Fruit fly (Drosophila melanogaster) whole organism, embryonic: ENCODE results near the gene CG31778.

ENCODE experiments used
- Atf-2 ChIP-seq: fragments of 200-800 bp; sonication (Bioruptor generic); optimal IDR thresholded peaks from 2 replicates; lab custom pipeline; 2016; ENCODE audit warnings: missing biosample characterization, missing genetic modification characterization
- Atf3 ChIP-seq: fragments of 200-800 bp; sonication (Bioruptor generic); optimal IDR thresholded peaks from 3 replicates; lab custom pipeline; 2016; ENCODE audit warnings: missing biosample characterization, missing genetic modification characterization
- CG10462 ChIP-seq: fragments of 200-800 bp; sonication (Bioruptor generic); optimal IDR thresholded peaks from 2 replicates; lab custom pipeline; 2016; ENCODE audit warnings: missing biosample characterization, missing genetic modification characterization
- CG11456 ChIP-seq: fragments of 200-800 bp; sonication (Bioruptor generic); IDR thresholded peaks from 3 replicates; pipeline ENCODE4 v1.3.6; 2022; ENCODE audit warnings: missing biosample characterization, missing genetic modification characterization
- CG12236 ChIP-seq: fragments of 200-800 bp; sonication (Bioruptor generic); optimal IDR thresholded peaks from 2 replicates; lab custom pipeline; 2016; ENCODE audit warnings: missing biosample characterization, missing genetic modification characterization
- CG12769 ChIP-seq: fragments of 200-800 bp; sonication (Bioruptor generic); optimal IDR thresholded peaks from 2 replicates; lab custom pipeline; 2019; ENCODE audit warnings: missing biosample characterization, mild to moderate bottlenecking, missing genetic modification characterization, moderate library complexity
- CG14965 ChIP-seq: fragments of 200-800 bp; sonication (Bioruptor generic); optimal IDR thresholded peaks from 2 replicates; lab custom pipeline; 2016; ENCODE audit warnings: missing biosample characterization, missing genetic modification characterization, borderline replicate concordance
- CG1647 ChIP-seq: fragments of 200-800 bp; sonication (Bioruptor generic); optimal IDR thresholded peaks from 3 replicates; lab custom pipeline; 2016; ENCODE audit warnings: missing biosample characterization, missing genetic modification characterization
- CG16813 ChIP-seq: fragments of 200-800 bp; sonication (Bioruptor generic); IDR thresholded peaks from 3 replicates; pipeline ENCODE4 v1.3.6; 2022; ENCODE audit warnings: missing biosample characterization, missing genetic modification characterization; ENCODE audit not compliant: partially characterized antibody
- CG17361 ChIP-seq: fragments of 200-800 bp; sonication (Bioruptor generic); IDR thresholded peaks from 3 replicates; pipeline ENCODE4 v1.3.6; 2022; ENCODE audit warnings: missing biosample characterization, missing genetic modification characterization
- CG17802 ChIP-seq: fragments of 200-800 bp; sonication (Bioruptor generic); optimal IDR thresholded peaks from 2 replicates; lab custom pipeline; 2018; ENCODE audit warnings: missing biosample characterization, mild to moderate bottlenecking, missing genetic modification characterization, moderate library complexity
- CG1832 ChIP-seq: fragments of 200-800 bp; sonication (Bioruptor generic); optimal IDR thresholded peaks from 2 replicates; lab custom pipeline; 2017; ENCODE audit warnings: missing biosample characterization, mild to moderate bottlenecking, missing genetic modification characterization, inconsistent platforms
- CG2120 ChIP-seq: fragments of 200-800 bp; sonication (Bioruptor generic); optimal IDR thresholded peaks from 3 replicates; lab custom pipeline; 2016; ENCODE audit warnings: missing biosample characterization, missing genetic modification characterization
- CG2199 ChIP-seq: fragments of 200-800 bp; sonication (Bioruptor generic); IDR thresholded peaks from 3 replicates; pipeline ENCODE4 v1.3.6; 2022; ENCODE audit warnings: missing biosample characterization, missing genetic modification characterization
- CG2202 ChIP-seq: fragments of 200-800 bp; sonication (Bioruptor generic); optimal IDR thresholded peaks from 2 replicates; lab custom pipeline; 2018; ENCODE audit warnings: missing biosample characterization, mild to moderate bottlenecking, missing genetic modification characterization
- CG2875 ChIP-seq: fragments of 200-800 bp; sonication (Bioruptor generic); optimal IDR thresholded peaks from 2 replicates; lab custom pipeline; 2017; ENCODE audit warnings: missing biosample characterization, mild to moderate bottlenecking, missing genetic modification characterization, missing genetic modification reagents
- CG3726 ChIP-seq: fragments of 200-800 bp; sonication (Bioruptor generic); IDR thresholded peaks from 3 replicates; pipeline ENCODE4, ENCODE4 v1.3.6; 2022; ENCODE audit warnings: missing biosample characterization, missing genetic modification characterization
- CG4617 ChIP-seq: fragments of 200-800 bp; sonication (Bioruptor generic); optimal IDR thresholded peaks from 3 replicates; lab custom pipeline; 2016; ENCODE audit warnings: missing biosample characterization, missing genetic modification characterization, borderline replicate concordance
- CG4854 ChIP-seq: fragments of 200-800 bp; sonication (Bioruptor generic); optimal IDR thresholded peaks from 2 replicates; lab custom pipeline; 2016; ENCODE audit warnings: missing biosample characterization, missing genetic modification characterization, inconsistent platforms
- CG5180 ChIP-seq: fragments of 200-800 bp; sonication (Bioruptor generic); optimal IDR thresholded peaks from 3 replicates; lab custom pipeline; 2017; ENCODE audit warnings: missing biosample characterization, missing genetic modification characterization, mild to moderate bottlenecking, moderate library complexity, missing genetic modification reagents
- CG5245 ChIP-seq: fragments of 200-800 bp; sonication (Bioruptor generic); optimal IDR thresholded peaks from 3 replicates; lab custom pipeline; 2016; ENCODE audit warnings: missing biosample characterization, missing genetic modification characterization
- CG8281 ChIP-seq: fragments of 200-800 bp; sonication (Bioruptor generic); optimal IDR thresholded peaks from 2 replicates; lab custom pipeline; 2018; ENCODE audit warnings: missing biosample characterization, mild to moderate bottlenecking, missing genetic modification characterization, moderate library complexity
- CG8478 ChIP-seq: fragments of >200 bp; optimal IDR thresholded peaks from 2 replicates; lab custom pipeline; 2018
- CG9215 ChIP-seq: fragments of 200-800 bp; sonication (Bioruptor generic); IDR thresholded peaks from 2 replicates; pipeline ENCODE4 v1.3.6; 2022; ENCODE audit warnings: missing biosample characterization, missing genetic modification characterization
- CG9727 ChIP-seq: fragments of 200-800 bp; sonication (Bioruptor generic); optimal IDR thresholded peaks from 3 replicates; lab custom pipeline; 2017; ENCODE audit warnings: missing biosample characterization, mild to moderate bottlenecking, missing genetic modification characterization
- Chrac-16 ChIP-seq: fragments of 200-800 bp; sonication (Bioruptor generic); optimal IDR thresholded peaks from 3 replicates; lab custom pipeline; 2016; ENCODE audit warnings: missing biosample characterization, missing genetic modification characterization
- ERR ChIP-seq: fragments of 200-800 bp; sonication (Bioruptor generic); optimal IDR thresholded peaks from 2 replicates; lab custom pipeline; 2016; ENCODE audit warnings: missing biosample characterization, missing genetic modification characterization
- Fer2 ChIP-seq: fragments of 200-800 bp; sonication (Bioruptor generic); optimal IDR thresholded peaks from 2 replicates; lab custom pipeline; 2018; ENCODE audit warnings: missing biosample characterization, mild to moderate bottlenecking, missing genetic modification characterization, moderate library complexity
- H15 ChIP-seq: fragments of 200-800 bp; sonication (Bioruptor generic); IDR thresholded peaks from 3 replicates; pipeline ENCODE4 v1.3.6; 2022; ENCODE audit warnings: missing biosample characterization, missing genetic modification characterization
- Hmx ChIP-seq: fragments of 200-800 bp; sonication (Bioruptor generic); optimal IDR thresholded peaks from 2 replicates; lab custom pipeline; 2016; ENCODE audit warnings: missing biosample characterization, missing genetic modification characterization
- Hr3 ChIP-seq: fragments of 200-800 bp; sonication (Bioruptor generic); optimal IDR thresholded peaks from 3 replicates; lab custom pipeline; 2016; ENCODE audit warnings: missing biosample characterization, missing genetic modification characterization
- Med ChIP-seq: fragments of 200-800 bp; sonication (Bioruptor generic); peaks from one replicate; lab custom pipeline; 2016; ENCODE audit warnings: missing biosample characterization, missing genetic modification characterization, mild to moderate bottlenecking, inconsistent platforms, moderate library complexity
- Mes4 ChIP-seq: fragments of 200-800 bp; sonication (Bioruptor generic); optimal IDR thresholded peaks from 2 replicates; lab custom pipeline; 2016; ENCODE audit warnings: missing biosample characterization, missing genetic modification characterization
- Spps ChIP-seq: fragments of 200-800 bp; sonication (Bioruptor generic); optimal IDR thresholded peaks from 2 replicates; lab custom pipeline; 2018; ENCODE audit warnings: missing biosample characterization, mild to moderate bottlenecking, missing genetic modification characterization
- Ssrp ChIP-seq: fragments of 200-800 bp; sonication (Bioruptor generic); optimal IDR thresholded peaks from 2 replicates; lab custom pipeline; 2018; ENCODE audit warnings: missing biosample characterization, mild to moderate bottlenecking, missing genetic modification characterization, moderate library complexity
- Tbp ChIP-seq: fragments of >200 bp; optimal IDR thresholded peaks from 2 replicates; lab custom pipeline; 2018; ENCODE audit warnings: missing biosample characterization, missing genetic modification characterization
- Xbp1 ChIP-seq: fragments of 200-800 bp; sonication (Bioruptor generic); optimal IDR thresholded peaks from 3 replicates; lab custom pipeline; 2016; ENCODE audit warnings: missing biosample characterization, mild to moderate bottlenecking, missing genetic modification characterization
- abd-A ChIP-seq: fragments of 200-800 bp; sonication (Bioruptor generic); optimal IDR thresholded peaks from 3 replicates; lab custom pipeline; 2019; ENCODE audit warnings: missing biosample characterization, mild to moderate bottlenecking, missing genetic modification characterization, moderate library complexity
- cad ChIP-seq: fragments of >200 bp; optimal IDR thresholded peaks from 2 replicates; lab custom pipeline; 2017; ENCODE audit warnings: missing biosample characterization, missing genetic modification characterization
- dimm ChIP-seq: fragments of 200-800 bp; sonication (Bioruptor generic); IDR thresholded peaks from 2 replicates; pipeline ENCODE4 v1.3.6; 2022; ENCODE audit warnings: missing biosample characterization, missing genetic modification characterization
- dm ChIP-seq: fragments of 200-800 bp; sonication (Bioruptor generic); optimal IDR thresholded peaks from 3 replicates; lab custom pipeline; 2016; ENCODE audit warnings: missing biosample characterization, missing genetic modification characterization
- dmrt11E ChIP-seq: fragments of 200-800 bp; sonication (Bioruptor generic); optimal IDR thresholded peaks from 3 replicates; lab custom pipeline; 2018; ENCODE audit warnings: missing biosample characterization, mild to moderate bottlenecking, missing genetic modification characterization, moderate library complexity
- fd96Cb ChIP-seq: fragments of 200-800 bp; sonication (Bioruptor generic); optimal IDR thresholded peaks from 2 replicates; lab custom pipeline; 2018; ENCODE audit warnings: missing biosample characterization, mild to moderate bottlenecking, missing genetic modification characterization, moderate library complexity
- gt ChIP-seq: fragments of 200-800 bp; sonication (Bioruptor generic); IDR thresholded peaks from 2 replicates; pipeline ENCODE4 v1.3.6; 2022; ENCODE audit warnings: missing biosample characterization, missing genetic modification characterization
- hb ChIP-seq: fragments of 200-800 bp; sonication (Bioruptor generic); IDR thresholded peaks from 3 replicates; pipeline ENCODE4 v1.3.6; 2022; ENCODE audit warnings: missing biosample characterization, missing genetic modification characterization; ENCODE audit not compliant: partially characterized antibody
- nmo ChIP-seq: fragments of 200-800 bp; sonication (Bioruptor generic); optimal IDR thresholded peaks from 2 replicates; lab custom pipeline; 2018; ENCODE audit warnings: missing biosample characterization, mild to moderate bottlenecking, missing genetic modification characterization, moderate library complexity
- pho ChIP-seq: fragments of 200-800 bp; sonication (Bioruptor generic); optimal IDR thresholded peaks from 2 replicates; lab custom pipeline; 2016; ENCODE audit warnings: missing biosample characterization, missing genetic modification characterization
- salm ChIP-seq: fragments of 200-800 bp; sonication (Bioruptor generic); optimal IDR thresholded peaks from 2 replicates; lab custom pipeline; 2018; ENCODE audit warnings: missing biosample characterization, mild to moderate bottlenecking, missing genetic modification characterization
- sisA ChIP-seq: fragments of 200-800 bp; sonication (Bioruptor generic); IDR thresholded peaks from 2 replicates; pipeline ENCODE4 v1.3.6; 2022; ENCODE audit warnings: missing biosample characterization, missing genetic modification characterization
- sna ChIP-seq: fragments of 200-800 bp; sonication (Bioruptor generic); IDR thresholded peaks from 2 replicates; pipeline ENCODE4 v1.3.6; 2022; ENCODE audit warnings: missing biosample characterization, missing genetic modification characterization; ENCODE audit not compliant: partially characterized antibody
- trh ChIP-seq: fragments of 200-800 bp; sonication (Bioruptor generic); optimal IDR thresholded peaks from 2 replicates; lab custom pipeline; 2016; ENCODE audit warnings: missing biosample characterization, missing genetic modification characterization
- wdn ChIP-seq: fragments of 200-800 bp; sonication (Bioruptor generic); IDR thresholded peaks from 2 replicates; pipeline ENCODE4 v1.3.6; 2022; ENCODE audit warnings: missing biosample characterization, missing genetic modification characterization
- z ChIP-seq: fragments of 200-800 bp; sonication (Bioruptor generic); IDR thresholded peaks from 3 replicates; pipeline ENCODE4 v1.3.6; 2022; ENCODE audit warnings: missing biosample characterization, missing genetic modification characterization

Gene CG31778

dm6 chr2L:3675770-3676169 is 29.5 kb downstream of the CG31778 start (continued):
- TF ChIP-seq CG2199 (GFP tag; lab: Robert Waterston, UW), result 0 out of 3 replicates have a peak, but pooled peaks have one; percentile 32
- TF ChIP-seq CG9727 (GFP tag; lab: Kevin White, UChicago), result peak; percentile 18
- TF ChIP-seq abd-A (tag; lab: Kevin White, UChicago), result no peak
- TF ChIP-seq sisA (GFP tag; lab: Robert Waterston, UW), result peak; percentile 63
- no peak for TF ChIP-seq salm
- TF ChIP-seq Ssrp, result no peak
- TF ChIP-seq CG3726, result no peak
- no peak for TF ChIP-seq CG17361
- peak; percentile 44 for TF ChIP-seq nmo (GFP tag; lab: Kevin White, UChicago)
- no peak for TF ChIP-seq cad
- TF ChIP-seq CG9215 (GFP tag; lab: Robert Waterston, UW), result no peak
- TF ChIP-seq H15 (GFP tag; lab: Robert Waterston, UW), result no peak
- TF ChIP-seq CG11456, result no peak
- peak; percentile 24 for TF ChIP-seq Chrac-16 (GFP tag; lab: Kevin White, UChicago)
- no peak for TF ChIP-seq sna (GFP tag; lab: Robert Waterston, UW)
- TF ChIP-seq dmrt11E (tag; lab: Kevin White, UChicago), result peak; percentile 67
- TF ChIP-seq Fer2 (tag; lab: Kevin White, UChicago), result no peak
- TF ChIP-seq dm (GFP tag; lab: Kevin White, UChicago), result no peak
- no peak for TF ChIP-seq trh (GFP tag; lab: Kevin White, UChicago)
- TF ChIP-seq CG8281, result no peak
- no peak for TF ChIP-seq CG12769 (tag; lab: Kevin White, UChicago)
- no peak for TF ChIP-seq CG16813 (GFP tag; lab: Robert Waterston, UW)
- no peak for TF ChIP-seq CG1647 (GFP tag; lab: Kevin White, UChicago)
- TF ChIP-seq CG2202 (tag; lab: Kevin White, UChicago), result no peak
- TF ChIP-seq CG4617 (GFP tag; lab: Kevin White, UChicago), result no peak
- no peak for TF ChIP-seq wdn
- no peak for TF ChIP-seq CG4854 (GFP tag; lab: Kevin White, UChicago)
- TF ChIP-seq CG5245 (GFP tag; lab: Kevin White, UChicago), result peak; percentile 30
- no peak for TF ChIP-seq hb (GFP tag; lab: Robert Waterston, UW)
- TF ChIP-seq pho, result no peak
- TF ChIP-seq CG2120 (GFP tag; lab: Kevin White, UChicago), result no peak
- TF ChIP-seq CG1832 (GFP tag; lab: Kevin White, UChicago), result no peak
- TF ChIP-seq CG10462, result no peak
- TF ChIP-seq Med (GFP tag; lab: Kevin White, UChicago), result no peak
- no peak for TF ChIP-seq Hr3 (GFP tag; lab: Kevin White, UChicago)
- TF ChIP-seq CG17802 (tag; lab: Kevin White, UChicago), result peak; percentile 15
- no peak for TF ChIP-seq ERR (GFP tag; lab: Kevin White, UChicago)
- TF ChIP-seq Hmx (GFP tag; lab: Kevin White, UChicago), result no peak
- TF ChIP-seq gt (GFP tag; lab: Robert Waterston, UW), result no peak
- TF ChIP-seq Tbp (GFP tag; lab: Kevin White, UChicago), result no peak
- peak; percentile 13 for TF ChIP-seq CG2875 (GFP tag; lab: Kevin White, UChicago)
- no peak for TF ChIP-seq dimm (GFP tag; lab: Robert Waterston, UW)
- peak; percentile 38 for TF ChIP-seq Xbp1 (GFP tag; lab: Kevin White, UChicago)
- TF ChIP-seq CG8478 (lab: Kevin White, UChicago), result no peak
- no peak for TF ChIP-seq CG5180 (GFP tag; lab: Kevin White, UChicago)
- no peak for TF ChIP-seq Atf3 (GFP tag; lab: Kevin White, UChicago)
- no peak for TF ChIP-seq CG14965
- peak; percentile 3 for TF ChIP-seq Spps (tag; lab: Kevin White, UChicago)
- no peak for TF ChIP-seq Mes4
- no peak for TF ChIP-seq z
- no peak for TF ChIP-seq Atf-2 (GFP tag; lab: Kevin White, UChicago)
- TF ChIP-seq fd96Cb (tag; lab: Kevin White, UChicago), result peak; percentile 55
- TF ChIP-seq CG12236 (GFP tag; lab: Kevin White, UChicago), result no peak
